Worm (Caenorhabditis elegans): ENCODE measurements around the gene bath-15.

DNA sequence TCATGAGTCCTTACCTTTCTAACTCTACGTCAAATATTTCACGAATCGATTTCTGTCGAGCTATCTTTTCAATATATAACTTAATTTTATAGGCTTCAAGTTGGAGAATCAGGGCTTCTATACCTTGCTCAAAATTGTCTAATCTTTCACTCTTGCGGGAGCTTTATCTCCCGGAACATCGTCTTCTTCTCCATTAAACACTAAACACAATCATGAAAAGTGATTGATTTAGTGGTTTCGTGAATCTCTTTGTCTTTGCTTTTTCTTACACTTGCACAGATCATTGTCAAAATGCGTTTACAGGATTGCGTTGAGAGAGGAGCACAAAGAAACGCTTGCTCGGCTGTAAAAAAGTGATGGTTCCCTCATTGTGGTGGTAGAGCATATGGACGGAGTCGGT lies 12.6 kb upstream of the bath-15 start:
- TF ChIP-seq nhr-25 (tag; optimal IDR thresholded peaks at IDR 0.05; ENCODE audit: borderline replicate concordance, insufficient read depth) (no peak), nhr-6 (tag; optimal IDR thresholded peaks at IDR 0.05) (no peak), lsy-2 (tag; optimal IDR thresholded peaks at IDR 0.05) (no peak), pha-4 (GFP tag; IDR thresholded peaks at IDR 0.05) (no peak), pha-4 (tag; optimal IDR thresholded peaks at IDR 0.05) (no peak), fkh-10 (GFP tag; optimal IDR thresholded peaks at IDR 0.05) (no peak), hmg-1.1 (GFP tag; IDR thresholded peaks at IDR 0.05) (no peak)
